Worm (Caenorhabditis elegans) whole organism, dauer: ENCODE results near the gene twk-34.
"Not testable (repeated sequence)": the region's sequence is repeated elsewhere in the genome, so short reads cannot be mapped to it uniquely, and the experiment has no call there.

Source experiments
- unc-62 ChIP-seq: sonication (generic microtip); optimal IDR thresholded peaks from 2 replicates; lab custom pipeline; 2017; ENCODE audit warnings: missing biosample characterization, missing genetic modification reagents, missing genetic modification characterization

twk-34 gene

ce11 chrV:15735720-15736119 lies 31.0 kb downstream of the twk-34 start, which contains the start of gene str-27:
Gene str-27 (minus strand): TSS chrV:15735820.
- TF ChIP-seq unc-62 (GFP tag; lab: Kevin White, UChicago), result no peak

ce11 chrV:15741851-15742250 lies 37.1 kb downstream of the twk-34 start, which contains the start of gene str-18:
Gene str-18 (minus strand): TSS chrV:15741951.
- TF ChIP-seq unc-62 (GFP tag; lab: Kevin White, UChicago), result no peak

- not testable (repeated sequence) for TF ChIP-seq unc-62 (GFP tag; lab: Kevin White, UChicago)
Measured at ce11 chrV:15744366-15744765, 39.6 kb downstream of the twk-34 start, which contains the start of gene str-19. Gene str-19 (minus strand): TSS chrV:15744466.

- TF ChIP-seq unc-62 (GFP tag; lab: Kevin White, UChicago), result not testable (repeated sequence)
Measured at ce11 chrV:15748343-15748742, 43.6 kb downstream of the twk-34 start, which contains the start of gene T23D5.8. Gene T23D5.8 (minus strand): TSS chrV:15748443.

ce11 chrV:15750130-15750529 lies 45.4 kb downstream of the twk-34 start, which contains the start of gene str-6:
Gene str-6 (minus strand): TSS chrV:15750230.
- TF ChIP-seq unc-62 (GFP tag; lab: Kevin White, UChicago), result no peak

ce11 chrV:15752049-15752448 lies 47.3 kb downstream of the twk-34 start, which contains the start of gene str-43:
Gene str-43 (minus strand): TSS chrV:15752149.
- no peak for TF ChIP-seq unc-62 (GFP tag; lab: Kevin White, UChicago)

ce11 chrV:15752941-15753340 lies 48.2 kb downstream of the twk-34 start, which contains the start of gene str-5:
Gene str-5 (plus strand): TSS chrV:15753241.
- TF ChIP-seq unc-62 (GFP tag; lab: Kevin White, UChicago), result not testable (repeated sequence)

ce11 chrV:15754731-15755130 lies 50.0 kb downstream of the twk-34 start, which contains the start of gene str-8:
Gene str-8 (plus strand): TSS chrV:15755031.
- not testable (repeated sequence) for TF ChIP-seq unc-62 (GFP tag; lab: Kevin White, UChicago)

- TF ChIP-seq unc-62 (GFP tag; lab: Kevin White, UChicago), result no peak
Measured at ce11 chrV:15757645-15758044, 52.9 kb downstream of the twk-34 start.

ce11 chrV:15758449-15758848 lies 53.7 kb downstream of the twk-34 start, which contains the start of gene str-9:
Gene str-9 (plus strand): TSS chrV:15758749.
- no peak for TF ChIP-seq unc-62 (GFP tag; lab: Kevin White, UChicago)
